Fruit fly (Drosophila melanogaster) whole organism, embryonic: ENCODE data around the gene Tcs3.

Source experiments
- ATbp ChIP-seq: fragments of 200-800 bp; sonication (Bioruptor generic); optimal IDR thresholded peaks from 2 replicates; lab custom pipeline; 2017; ENCODE audit warnings: missing biosample characterization, mild to moderate bottlenecking, missing genetic modification characterization, missing genetic modification reagents
- C15 ChIP-seq: fragments of 200-800 bp; sonication (Bioruptor generic); IDR thresholded peaks from 3 replicates; pipeline ENCODE4 v1.3.6; 2022; ENCODE audit warnings: missing biosample characterization, missing genetic modification characterization
- CG10147 ChIP-seq: fragments of 200-800 bp; sonication (Bioruptor generic); optimal IDR thresholded peaks from 2 replicates; lab custom pipeline; 2019; ENCODE audit warnings: missing biosample characterization, mild to moderate bottlenecking, missing genetic modification characterization, moderate library complexity
- CG1024 ChIP-seq: fragments of 200-800 bp; sonication (Bioruptor generic); IDR thresholded peaks from 2 replicates; pipeline ENCODE4 v1.3.6; 2022; ENCODE audit warnings: missing biosample characterization, missing genetic modification characterization
- CG11696 ChIP-seq: fragments of 200-800 bp; sonication (Bioruptor generic); IDR thresholded peaks from 2 replicates; pipeline ENCODE4 v1.3.6; 2022; ENCODE audit warnings: missing biosample characterization, missing genetic modification characterization
- CG13424 ChIP-seq: fragments of 200-800 bp; sonication (Bioruptor generic); optimal IDR thresholded peaks from 2 replicates; lab custom pipeline; 2019; ENCODE audit warnings: missing biosample characterization, mild to moderate bottlenecking, missing genetic modification characterization, moderate library complexity
- CG14014 ChIP-seq: fragments of 200-800 bp; sonication (Bioruptor generic); IDR thresholded peaks from 2 replicates; pipeline ENCODE4 v1.3.6; 2022; ENCODE audit warnings: missing biosample characterization, missing genetic modification characterization
- CG15479 ChIP-seq: fragments of 200-800 bp; sonication (Bioruptor generic); optimal IDR thresholded peaks from 3 replicates; lab custom pipeline; 2019; ENCODE audit warnings: missing biosample characterization, mild to moderate bottlenecking, missing genetic modification characterization, moderate library complexity
- CG2199 ChIP-seq: fragments of 200-800 bp; sonication (Bioruptor generic); IDR thresholded peaks from 3 replicates; pipeline ENCODE4 v1.3.6; 2022; ENCODE audit warnings: missing biosample characterization, missing genetic modification characterization
- CG2678 ChIP-seq: fragments of 200-800 bp; sonication (Bioruptor generic); optimal IDR thresholded peaks from 3 replicates; lab custom pipeline; 2019; ENCODE audit warnings: missing biosample characterization, mild to moderate bottlenecking, missing genetic modification characterization, moderate library complexity
- CG31388 ChIP-seq: fragments of 200-800 bp; sonication (Bioruptor generic); optimal IDR thresholded peaks from 2 replicates; lab custom pipeline; 2016; ENCODE audit warnings: missing biosample characterization, missing genetic modification characterization
- CG43689 ChIP-seq: fragments of 200-800 bp; sonication (Bioruptor generic); IDR thresholded peaks from 2 replicates; pipeline ENCODE4 v1.3.6; 2022; ENCODE audit warnings: missing biosample characterization, missing genetic modification characterization
- CG5180 ChIP-seq: fragments of 200-800 bp; sonication (Bioruptor generic); optimal IDR thresholded peaks from 3 replicates; lab custom pipeline; 2017; ENCODE audit warnings: missing biosample characterization, missing genetic modification characterization, mild to moderate bottlenecking, moderate library complexity, missing genetic modification reagents
- CG8281 ChIP-seq: fragments of 200-800 bp; sonication (Bioruptor generic); optimal IDR thresholded peaks from 2 replicates; lab custom pipeline; 2018; ENCODE audit warnings: missing biosample characterization, mild to moderate bottlenecking, missing genetic modification characterization, moderate library complexity
- CG8478 ChIP-seq: fragments of >200 bp; optimal IDR thresholded peaks from 2 replicates; lab custom pipeline; 2018
- CG8924 ChIP-seq: fragments of 200-800 bp; optimal IDR thresholded peaks from 3 replicates; lab custom pipeline; 2019; ENCODE audit warnings: missing biosample characterization, mild to moderate bottlenecking, missing genetic modification characterization, moderate library complexity
- CG9437 ChIP-seq: fragments of 200-800 bp; sonication (Bioruptor generic); optimal IDR thresholded peaks from 2 replicates; lab custom pipeline; 2018; ENCODE audit warnings: missing biosample characterization, mild to moderate bottlenecking, missing genetic modification characterization
- CG9797 ChIP-seq: fragments of 200-800 bp; sonication (Bioruptor generic); optimal IDR thresholded peaks from 3 replicates; lab custom pipeline; 2018; ENCODE audit warnings: missing biosample characterization, mild to moderate bottlenecking, missing genetic modification characterization
- Camta ChIP-seq: fragments of 200-800 bp; sonication (Bioruptor generic); optimal IDR thresholded peaks from 2 replicates; lab custom pipeline; 2016; ENCODE audit warnings: missing biosample characterization, missing genetic modification characterization
- ERR ChIP-seq: fragments of 200-800 bp; sonication (Bioruptor generic); optimal IDR thresholded peaks from 2 replicates; lab custom pipeline; 2016; ENCODE audit warnings: missing biosample characterization, missing genetic modification characterization
- GATAe ChIP-seq: fragments of 200-800 bp; sonication (Bioruptor generic); conservative IDR thresholded peaks from 2 replicates; pipeline ENCODE4 v1.3.6; 2022; ENCODE audit warnings: missing biosample characterization, missing genetic modification characterization
- HLH4C ChIP-seq: fragments of 200-800 bp; sonication (Bioruptor generic); IDR thresholded peaks from 3 replicates; pipeline ENCODE4 v1.3.6; 2022; ENCODE audit warnings: missing biosample characterization, missing genetic modification characterization; ENCODE audit not compliant: partially characterized antibody
- Hmr ChIP-seq: fragments of 200-800 bp; sonication (Bioruptor generic); optimal IDR thresholded peaks from 3 replicates; lab custom pipeline; 2017; ENCODE audit warnings: mild to moderate bottlenecking, missing biosample characterization, missing genetic modification reagents, missing genetic modification characterization
- Hr51 ChIP-seq, 2 experiments: fragments of 200-800 bp; sonication (Bioruptor generic); optimal IDR thresholded peaks; 2 replicates in 1 of 2; 3 replicates in 1 of 2; lab custom pipeline; 2016 to 2018; ENCODE audit warnings: missing biosample characterization in 2 of 2, missing genetic modification characterization in 2 of 2, mild to moderate bottlenecking in 1 of 2, moderate library complexity in 1 of 2
- Nf-YC ChIP-seq: fragments of 200-800 bp; optimal IDR thresholded peaks from 3 replicates; lab custom pipeline; 2019; ENCODE audit warnings: missing biosample characterization, mild to moderate bottlenecking, missing genetic modification characterization, moderate library complexity
- Poxn ChIP-seq: fragments of 200-800 bp; sonication (Bioruptor generic); IDR thresholded peaks from 2 replicates; pipeline ENCODE4 v1.3.6; 2022; ENCODE audit warnings: missing biosample characterization, missing genetic modification characterization
- Scr ChIP-seq: fragments of 200-800 bp; sonication (Bioruptor generic); IDR thresholded peaks from 2 replicates; pipeline ENCODE4 v1.3.6; 2022; ENCODE audit warnings: missing biosample characterization, missing genetic modification characterization; ENCODE audit not compliant: partially characterized antibody
- Spps ChIP-seq: fragments of 200-800 bp; sonication (Bioruptor generic); optimal IDR thresholded peaks from 2 replicates; lab custom pipeline; 2018; ENCODE audit warnings: missing biosample characterization, mild to moderate bottlenecking, missing genetic modification characterization
- Sry-β ChIP-seq: fragments of 200-800 bp; sonication (Bioruptor generic); optimal IDR thresholded peaks from 2 replicates; lab custom pipeline; 2018; ENCODE audit warnings: missing biosample characterization, mild to moderate bottlenecking, missing genetic modification characterization, moderate library complexity
- Xbp1 ChIP-seq: fragments of 200-800 bp; sonication (Bioruptor generic); optimal IDR thresholded peaks from 3 replicates; lab custom pipeline; 2016; ENCODE audit warnings: missing biosample characterization, mild to moderate bottlenecking, missing genetic modification characterization
- bcd ChIP-seq: fragments of 200-800 bp; sonication (Bioruptor generic); optimal IDR thresholded peaks from 2 replicates; lab custom pipeline; 2017; ENCODE audit warnings: missing biosample characterization, mild to moderate bottlenecking, missing genetic modification characterization
- chif ChIP-seq, 2 experiments: fragments of 200-800 bp; sonication (Bioruptor generic); optimal IDR thresholded peaks; 3 replicates each; lab custom pipeline; 2016; ENCODE audit warnings: missing biosample characterization in 2 of 2, missing genetic modification characterization in 2 of 2
- dmrt11E ChIP-seq: fragments of 200-800 bp; sonication (Bioruptor generic); optimal IDR thresholded peaks from 3 replicates; lab custom pipeline; 2018; ENCODE audit warnings: missing biosample characterization, mild to moderate bottlenecking, missing genetic modification characterization, moderate library complexity
- esg ChIP-seq: fragments of 200-800 bp; sonication (Bioruptor generic); conservative IDR thresholded peaks from 2 replicates; pipeline ENCODE4 v1.3.6; 2022; ENCODE audit warnings: missing biosample characterization, missing genetic modification characterization
- exex ChIP-seq: fragments of 200-800 bp; sonication (Bioruptor generic); optimal IDR thresholded peaks from 4 replicates; lab custom pipeline; 2018; ENCODE audit warnings: missing biosample characterization, mild to moderate bottlenecking, missing genetic modification characterization, moderate library complexity
- gt ChIP-seq: fragments of 200-800 bp; sonication (Bioruptor generic); IDR thresholded peaks from 2 replicates; pipeline ENCODE4 v1.3.6; 2022; ENCODE audit warnings: missing biosample characterization, missing genetic modification characterization
- jing ChIP-seq: fragments of 200-800 bp; sonication (Bioruptor generic); optimal IDR thresholded peaks from 2 replicates; lab custom pipeline; 2018; ENCODE audit warnings: missing biosample characterization, mild to moderate bottlenecking, missing genetic modification characterization
- lilli ChIP-seq: fragments of 200-800 bp; sonication (Bioruptor generic); optimal IDR thresholded peaks from 3 replicates; lab custom pipeline; 2016; ENCODE audit warnings: missing biosample characterization, missing genetic modification characterization
- lmd ChIP-seq: fragments of 200-800 bp; sonication (Bioruptor generic); IDR thresholded peaks from 2 replicates; pipeline ENCODE4 v1.3.6; 2022; ENCODE audit warnings: missing biosample characterization, missing genetic modification characterization
- nom ChIP-seq: fragments of 200-800 bp; sonication (Bioruptor generic); optimal IDR thresholded peaks from 2 replicates; lab custom pipeline; 2017; ENCODE audit warnings: missing biosample characterization, missing genetic modification characterization, mild to moderate bottlenecking, moderate library complexity, missing genetic modification reagents
- pfk ChIP-seq: fragments of 200-800 bp; sonication (Bioruptor generic); optimal IDR thresholded peaks from 2 replicates; lab custom pipeline; 2018; ENCODE audit warnings: missing biosample characterization, mild to moderate bottlenecking, missing genetic modification characterization, moderate library complexity
- phol ChIP-seq: fragments of 200-800 bp; sonication (Bioruptor generic); optimal IDR thresholded peaks from 3 replicates; lab custom pipeline; 2018; ENCODE audit warnings: missing biosample characterization, mild to moderate bottlenecking, missing genetic modification characterization, moderate library complexity
- sc ChIP-seq, 3 experiments: fragments of >200 bp in 2 of 3; fragments of 200-800 bp in 1 of 3; sonication (Bioruptor generic) in 1 of 3; optimal IDR thresholded peaks; 2 replicates in 2 of 3; 3 replicates in 1 of 3; lab custom pipeline; 2017; ENCODE audit warnings: mild to moderate bottlenecking in 1 of 3, missing biosample characterization in 1 of 3, missing genetic modification characterization in 1 of 3, missing genetic modification reagents in 1 of 3
- slbo ChIP-seq: fragments of 200-800 bp; sonication (Bioruptor generic); IDR thresholded peaks from 2 replicates; pipeline ENCODE4 v1.3.6; 2022; ENCODE audit warnings: missing biosample characterization, missing genetic modification characterization
- so ChIP-seq: fragments of 200-800 bp; sonication (Bioruptor generic); IDR thresholded peaks from 3 replicates; pipeline ENCODE4 v1.3.6; 2022; ENCODE audit warnings: missing biosample characterization, missing genetic modification characterization
- stwl ChIP-seq: fragments of 200-800 bp; sonication (Bioruptor generic); optimal IDR thresholded peaks from 3 replicates; lab custom pipeline; 2018; ENCODE audit warnings: missing biosample characterization, mild to moderate bottlenecking, missing genetic modification characterization, moderate library complexity
- tna ChIP-seq: fragments of 200-800 bp; sonication (Bioruptor generic); IDR thresholded peaks from 2 replicates; pipeline ENCODE4 v1.3.6; 2022; ENCODE audit warnings: missing biosample characterization, missing genetic modification characterization; ENCODE audit not compliant: partially characterized antibody
- unpg ChIP-seq: fragments of 200-800 bp; sonication (Bioruptor generic); optimal IDR thresholded peaks from 3 replicates; lab custom pipeline; 2018; ENCODE audit warnings: missing biosample characterization, mild to moderate bottlenecking, missing genetic modification characterization, moderate library complexity
- wdn ChIP-seq: fragments of 200-800 bp; sonication (Bioruptor generic); IDR thresholded peaks from 2 replicates; pipeline ENCODE4 v1.3.6; 2022; ENCODE audit warnings: missing biosample characterization, missing genetic modification characterization

The Tcs3 gene

dm6 chr3L:16385880-16386584 is 34.2 kb downstream of the Tcs3 start, which contains the start of the genes Agpat3 and RAF2 (continued):
- TF ChIP-seq CG2678 (peak; percentile 50), ATbp (GFP tag; lab: Kevin White, UChicago) (no peak), CG9797 (peak; percentile 72), CG8281 (tag; lab: Kevin White, UChicago) (no peak), Camta (peak; percentile 6), CG10147 (GFP tag; lab: Kevin White, UChicago) (no peak), esg (GFP tag; lab: Robert Waterston, UW) (peak; percentile 57), Hr51 (GFP tag; optimal IDR thresholded peaks at IDR 0.05; lab: Kevin White, UChicago) (peak; percentile 5 to 49), C15 (GFP tag; lab: Robert Waterston, UW) (no peak), Poxn (GFP tag; lab: Robert Waterston, UW) (no peak), so (GFP tag; lab: Robert Waterston, UW) (no peak), nom (no peak), Xbp1 (GFP tag; lab: Kevin White, UChicago) (peak; percentile 53), CG8478 (lab: Kevin White, UChicago) (no peak), GATAe (GFP tag; lab: Robert Waterston, UW) (no peak), lmd (peak; percentile 67), CG9437 (GFP tag; lab: Kevin White, UChicago) (peak; percentile 42), CG15479 (no peak), gt (GFP tag; lab: Robert Waterston, UW) (no peak), pfk (no peak), stwl (tag; lab: Kevin White, UChicago) (peak; percentile 24), CG13424 (tag; lab: Kevin White, UChicago) (peak; percentile 49), Nf-YC (peak; percentile 13), Spps (tag; lab: Kevin White, UChicago) (no peak), CG2199 (GFP tag; lab: Robert Waterston, UW) (no peak), dmrt11E (peak; percentile 39), CG8924 (tag; lab: Kevin White, UChicago) (peak; percentile 58), Scr (GFP tag; lab: Robert Waterston, UW) (no peak), slbo (peak; percentile 77), chif (GFP tag; optimal IDR thresholded peaks at IDR 0.05; lab: Kevin White, UChicago) (peak; percentile 21 to 28), Sry-β (no peak), bcd (peak; percentile 36), CG43689 (GFP tag; lab: Robert Waterston, UW) (no peak), ERR (GFP tag; lab: Kevin White, UChicago) (no peak), CG11696 (no peak), wdn (GFP tag; lab: Robert Waterston, UW) (peak; percentile 44; the same call in 1 of the 2 replicates), phol (peak; percentile 60), CG31388 (no peak), sc (optimal IDR thresholded peaks at IDR 0.05; lab: Kevin White, UChicago) (no peak), sc (GFP tag; optimal IDR thresholded peaks at IDR 0.05; lab: Kevin White, UChicago) (no peak), unpg (GFP tag; lab: Kevin White, UChicago) (no peak), CG5180 (GFP tag; lab: Kevin White, UChicago) (no peak), lilli (peak; percentile 56), tna (GFP tag; lab: Robert Waterston, UW) (no peak), CG1024 (no peak), HLH4C (GFP tag; lab: Robert Waterston, UW) (no peak), jing (GFP tag; lab: Kevin White, UChicago) (no peak), Hmr (GFP tag; lab: Kevin White, UChicago) (peak; percentile 36), exex (tag; lab: Kevin White, UChicago) (no peak), CG14014 (0 out of 2 replicates have a peak, but pooled peaks have one; percentile 49)
